Fruit fly (Drosophila melanogaster) whole organism, prepupa: ENCODE measurements around the gene Hmt-1.

Source experiments
- Blimp-1 ChIP-seq: fragments of 200-800 bp; sonication (Bioruptor generic); optimal IDR thresholded peaks from 3 replicates; lab custom pipeline; 2017; ENCODE audit warnings: missing biosample characterization, missing genetic modification characterization, mild to moderate bottlenecking, moderate library complexity, missing genetic modification reagents
- CG3032 ChIP-seq: fragments of 200-800 bp; optimal IDR thresholded peaks from 2 replicates; lab custom pipeline; 2019; ENCODE audit warnings: missing biosample characterization, mild to moderate bottlenecking, missing genetic modification characterization, moderate library complexity
- CG9139 ChIP-seq: fragments of 200-800 bp; sonication (Bioruptor generic); optimal IDR thresholded peaks from 3 replicates; lab custom pipeline; 2017; ENCODE audit warnings: missing biosample characterization, mild to moderate bottlenecking, missing genetic modification characterization
- Ets96B ChIP-seq: fragments of 200-800 bp; optimal IDR thresholded peaks from 2 replicates; lab custom pipeline; 2019; ENCODE audit warnings: missing biosample characterization, mild to moderate bottlenecking, missing genetic modification characterization, moderate library complexity
- Sox14 ChIP-seq: fragments of 200-800 bp; sonication (Bioruptor generic); optimal IDR thresholded peaks from 3 replicates; lab custom pipeline; 2016; ENCODE audit warnings: missing biosample characterization, missing genetic modification characterization
- acj6 ChIP-seq: fragments of 200-800 bp; sonication (Bioruptor generic); optimal IDR thresholded peaks from 3 replicates; lab custom pipeline; 2016; ENCODE audit warnings: missing biosample characterization, missing genetic modification characterization
- dsx ChIP-seq: fragments of 200-800 bp; optimal IDR thresholded peaks from 3 replicates; lab custom pipeline; 2019; ENCODE audit warnings: missing biosample characterization, mild to moderate bottlenecking, missing genetic modification characterization, moderate library complexity; ENCODE audit not compliant: poor library complexity, severe bottlenecking
- fkh ChIP-seq: fragments of 200-800 bp; sonication (Bioruptor generic); optimal IDR thresholded peaks from 3 replicates; lab custom pipeline; 2017; ENCODE audit warnings: missing biosample characterization, mild to moderate bottlenecking, missing genetic modification characterization, moderate library complexity
- spab ChIP-seq: fragments of 200-800 bp; sonication (Bioruptor generic); optimal IDR thresholded peaks from 2 replicates; lab custom pipeline; 2017; ENCODE audit warnings: missing biosample characterization, mild to moderate bottlenecking, missing genetic modification characterization, missing genetic modification reagents
- topi ChIP-seq: fragments of 200-800 bp; sonication (Bioruptor generic); optimal IDR thresholded peaks from 3 replicates; lab custom pipeline; 2016; ENCODE audit warnings: missing biosample characterization, missing genetic modification characterization

dm6 chr3R:15875611-15876010 is 18.3 kb upstream of the Hmt-1 start, which contains the start of gene CG31183:
- TF ChIP-seq acj6 (GFP tag; lab: Kevin White, UChicago) (no peak), CG3032 (tag; lab: Kevin White, UChicago) (no peak), Sox14 (GFP tag; lab: Kevin White, UChicago) (no peak), Ets96B (tag; lab: Kevin White, UChicago) (no peak), CG9139 (GFP tag; lab: Kevin White, UChicago) (no peak), topi (GFP tag; lab: Kevin White, UChicago) (no peak), Blimp-1 (GFP tag; lab: Kevin White, UChicago) (no peak), fkh (GFP tag; lab: Kevin White, UChicago) (no peak), dsx (GFP tag; lab: Kevin White, UChicago) (no peak), spab (no peak)
